Worm (Caenorhabditis elegans): ENCODE measurements around the gene ttr-22.
A peak's percentile ranks its signal among the peaks of the same experiment; 100 is the strongest.

Gene ttr-22

DNA sequence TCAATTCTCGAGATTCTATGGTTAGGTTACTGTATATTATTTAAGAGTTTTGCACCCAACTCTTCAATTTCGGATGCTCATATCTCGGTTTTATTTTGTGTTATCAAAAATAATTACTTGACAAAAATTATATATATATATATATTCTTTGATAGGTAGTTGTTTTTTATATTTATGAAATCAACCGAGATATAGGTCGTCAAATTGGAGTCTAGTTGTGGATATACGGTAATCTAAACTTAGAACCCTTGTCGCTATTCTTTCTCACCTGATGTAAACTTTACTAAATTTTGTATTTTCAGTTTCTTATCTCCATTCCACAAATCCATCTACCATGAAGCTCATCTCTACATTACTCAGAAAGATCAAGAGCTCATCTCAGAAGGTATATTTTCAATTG lies 42.0 kb downstream of the ttr-22 start, which contains the start of gene F55C5.10:
F55C5.10 (plus strand) TSS at position 301 of the 400 bp plus-strand sequence.
- TF ChIP-seq dmd-8 (GFP tag; IDR thresholded peaks at IDR 0.05) (no peak), pha-4 (GFP tag; IDR thresholded peaks at IDR 0.05) (no peak), pha-4 (tag; optimal IDR thresholded peaks at IDR 0.05) (no peak), rbr-2 (tag; optimal IDR thresholded peaks at IDR 0.05) (no peak), hlh-11 (tag; optimal IDR thresholded peaks at IDR 0.05) (no peak), unc-62 (GFP tag; optimal IDR thresholded peaks at IDR 0.05 in 1 of 2) (peak in 1 of 2 experiments; percentile 27), unc-62 (tag; optimal IDR thresholded peaks at IDR 0.05) (no peak), ZK337.2 (GFP tag; IDR thresholded peaks at IDR 0.05) (no peak)

DNA sequence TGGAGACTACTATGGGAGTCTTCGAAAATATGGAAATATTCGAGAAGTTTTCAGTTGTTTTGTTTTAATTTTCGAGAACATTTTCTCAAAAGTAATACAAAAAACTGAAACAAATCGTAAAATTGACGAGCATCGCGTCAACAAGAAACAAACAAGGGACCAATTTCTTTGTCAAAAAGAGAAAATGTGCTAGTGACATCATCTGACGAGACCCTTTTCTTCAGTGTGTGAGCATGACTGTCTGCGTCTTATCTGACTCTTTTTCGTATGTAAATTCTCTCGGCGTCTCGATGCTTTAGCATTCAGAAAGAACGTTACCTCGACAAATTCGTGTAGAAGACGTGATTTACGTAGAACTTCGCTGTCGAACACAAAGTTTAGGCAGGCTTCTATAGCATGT lies 46.4 kb downstream of the ttr-22 start:
- TF ChIP-seq fkh-10 (GFP tag; optimal IDR thresholded peaks at IDR 0.05) (peak; percentile 12), mep-1 (tag; optimal IDR thresholded peaks at IDR 0.05) (peak; percentile 0), unc-62 (GFP tag; optimal IDR thresholded peaks at IDR 0.05 in 1 of 2) (peak in 1 of 2 experiments; percentile 77), unc-62 (tag; optimal IDR thresholded peaks at IDR 0.05) (no peak), ztf-11 (tag; optimal IDR thresholded peaks at IDR 0.05) (no peak), hlh-30 (tag; optimal IDR thresholded peaks at IDR 0.05; ENCODE audit: insufficient read depth) (peak; percentile 29), lsy-2 (tag; optimal IDR thresholded peaks at IDR 0.05) (peak in 1 of 2 experiments; percentile 24), Y48G9A.11 (GFP tag; IDR thresholded peaks at IDR 0.05) (no peak)

DNA sequence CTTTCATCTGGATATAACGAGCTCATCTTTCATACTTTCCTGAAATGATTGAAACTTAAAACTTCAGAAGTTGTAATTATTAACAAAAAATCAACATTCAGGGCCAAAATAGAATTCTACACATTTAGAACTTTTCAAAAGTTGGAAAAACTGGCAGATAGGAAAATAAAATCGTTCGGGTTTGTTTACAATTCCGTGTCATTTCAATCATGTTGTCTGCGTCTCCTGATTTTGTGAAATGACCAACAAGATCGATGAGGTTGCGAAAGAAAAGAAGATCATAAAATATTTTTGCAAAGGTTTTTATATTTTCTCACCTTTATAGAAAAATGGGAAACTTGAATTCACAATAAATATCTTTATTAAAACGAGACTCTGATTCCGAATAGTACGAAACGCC lies 47.4 kb downstream of the ttr-22 start, which contains the start of gene rskd-1:
rskd-1 (minus strand) TSS at position 39 of the 400 bp plus-strand sequence.
- TF ChIP-seq F26F4.8 (GFP tag; conservative IDR thresholded peaks at IDR 0.05) (no peak), lin-13 (GFP tag; optimal IDR thresholded peaks at IDR 0.05) (no peak), lsy-2 (tag; optimal IDR thresholded peaks at IDR 0.05) (peak in 1 of 2 experiments; percentile 40), D1046.2 (GFP tag; IDR thresholded peaks at IDR 0.05) (no peak), mxl-3 (GFP tag; optimal IDR thresholded peaks at IDR 0.05) (no peak), jun-1 (tag; optimal IDR thresholded peaks at IDR 0.05) (no peak), spr-3 (GFP tag; optimal IDR thresholded peaks at IDR 0.05) (no peak), F37D6.2 (tag; optimal IDR thresholded peaks at IDR 0.05) (no peak), unc-39 (tag; optimal IDR thresholded peaks at IDR 0.05) (no peak), rbr-2 (tag; optimal IDR thresholded peaks at IDR 0.05) (no peak), cey-2 (tag; optimal IDR thresholded peaks at IDR 0.05; ENCODE audit: borderline replicate concordance, insufficient read depth) (no peak), ama-1 (optimal IDR thresholded peaks at IDR 0.05) (no peak), zfp-3 (GFP tag; conservative IDR thresholded peaks at IDR 0.05) (no peak), daf-8 (GFP tag; IDR thresholded peaks at IDR 0.05) (no peak), nhr-6 (tag; optimal IDR thresholded peaks at IDR 0.05) (peak; percentile 76), ctbp-1 (GFP tag; IDR thresholded peaks at IDR 0.05) (no peak), ces-1 (GFP tag; optimal IDR thresholded peaks at IDR 0.05) (no peak), fos-1 (tag; optimal IDR thresholded peaks at IDR 0.05) (no peak), skn-1 (tag; optimal IDR thresholded peaks at IDR 0.05) (no peak), nhr-42 (GFP tag; IDR thresholded peaks at IDR 0.05) (no peak), duxl-1 (tag; optimal IDR thresholded peaks at IDR 0.05; ENCODE audit: poor library complexity) (no peak), T20F7.1 (GFP tag; optimal IDR thresholded peaks at IDR 0.05) (peak; percentile 40), unc-130 (GFP tag; optimal IDR thresholded peaks at IDR 0.05) (no peak), mep-1 (tag; optimal IDR thresholded peaks at IDR 0.05) (peak; percentile 32), ZK546.5 (tag; optimal IDR thresholded peaks at IDR 0.05) (no peak), nhr-102 (tag; optimal IDR thresholded peaks at IDR 0.05) (no peak), nhr-28 (tag; optimal IDR thresholded peaks at IDR 0.05) (no peak), Y75B8A.6 (GFP tag; IDR thresholded peaks at IDR 0.05) (no peak), madf-9 (GFP tag; conservative IDR thresholded peaks at IDR 0.05) (no peak), F44E2.7 (GFP tag; IDR thresholded peaks at IDR 0.05) (no peak), ceh-28 (tag; optimal IDR thresholded peaks at IDR 0.05) (no peak), spr-1 (tag; optimal IDR thresholded peaks at IDR 0.05) (no peak), hif-1 (tag; optimal IDR thresholded peaks at IDR 0.05) (no peak), daf-19 (GFP tag; conservative IDR thresholded peaks at IDR 0.05) (no peak), zip-11 (GFP tag; IDR thresholded peaks at IDR 0.05) (no peak), egl-27 (tag; optimal IDR thresholded peaks at IDR 0.05) (no peak), pqm-1 (tag; optimal IDR thresholded peaks at IDR 0.05) (no peak), T26A8.4 (GFP tag; IDR thresholded peaks at IDR 0.05) (no peak)

All from whole organism, L4 larva.